Fruit fly (Drosophila melanogaster): ENCODE results near the gene CG43056.

dm6 chr2L:4444457-4444856 lies 6.9 kb downstream of the CG43056 start, which contains the start of the genes morgue and Elp3:
- TF ChIP-seq CG32006 (GFP tag; optimal IDR thresholded peaks at IDR 0.05): no peak
- TF ChIP-seq CG11902 (GFP tag; optimal IDR thresholded peaks at IDR 0.05): no peak
- no peak for TF ChIP-seq dsx (GFP tag; optimal IDR thresholded peaks at IDR 0.05; ENCODE audit: poor library complexity, severe bottlenecking)
- TF ChIP-seq pdm3 (GFP tag; optimal IDR thresholded peaks at IDR 0.05): no peak
- no peak for TF ChIP-seq Sox14 (GFP tag; optimal IDR thresholded peaks at IDR 0.05)
- no peak for TF ChIP-seq CG34406 (GFP tag; optimal IDR thresholded peaks at IDR 0.05)
- TF ChIP-seq CG15336 (GFP tag; IDR thresholded peaks at IDR 0.05): no peak
- no peak for TF ChIP-seq CG3032 (tag; optimal IDR thresholded peaks at IDR 0.05)

Measured in whole organism, prepupa.